Fruit fly (Drosophila melanogaster) whole organism, embryonic: ENCODE results near the gene Uck.

Experiments
- CG11723 ChIP-seq: fragments of 200-800 bp; sonication (Bioruptor generic); optimal IDR thresholded peaks from 2 replicates; lab custom pipeline; 2017; ENCODE audit warnings: missing biosample characterization, mild to moderate bottlenecking, missing genetic modification characterization
- CG12071 ChIP-seq: fragments of 200-800 bp; sonication (Bioruptor generic); optimal IDR thresholded peaks from 3 replicates; lab custom pipeline; 2018; ENCODE audit warnings: missing biosample characterization, mild to moderate bottlenecking, missing genetic modification characterization
- CG14014 ChIP-seq: fragments of 200-800 bp; sonication (Bioruptor generic); IDR thresholded peaks from 2 replicates; pipeline ENCODE4 v1.3.6; 2022; ENCODE audit warnings: missing biosample characterization, missing genetic modification characterization
- CG15269 ChIP-seq: fragments of 200-800 bp; sonication (Bioruptor generic); optimal IDR thresholded peaks from 2 replicates; lab custom pipeline; 2018; ENCODE audit warnings: missing biosample characterization, mild to moderate bottlenecking, missing genetic modification characterization, moderate library complexity
- CG17612 ChIP-seq: fragments of 200-800 bp; sonication (Bioruptor generic); IDR thresholded peaks from 2 replicates; pipeline ENCODE4 v1.3.6; 2022; ENCODE audit warnings: missing biosample characterization, missing genetic modification characterization
- CG18599 ChIP-seq: fragments of 200-800 bp; sonication (Bioruptor generic); optimal IDR thresholded peaks from 3 replicates; lab custom pipeline; 2017; ENCODE audit warnings: missing biosample characterization, missing genetic modification characterization, mild to moderate bottlenecking, moderate library complexity, missing genetic modification reagents
- CG34376 ChIP-seq: fragments of 200-800 bp; sonication (Bioruptor generic); optimal IDR thresholded peaks from 2 replicates; lab custom pipeline; 2018; ENCODE audit warnings: missing biosample characterization, mild to moderate bottlenecking, missing genetic modification characterization
- CG34422 ChIP-seq: fragments of 200-800 bp; sonication (Bioruptor generic); IDR thresholded peaks from 3 replicates; pipeline ENCODE4 v1.3.6; 2022; ENCODE audit warnings: missing biosample characterization, missing genetic modification characterization
- CG3726 ChIP-seq: fragments of 200-800 bp; sonication (Bioruptor generic); IDR thresholded peaks from 3 replicates; pipeline ENCODE4, ENCODE4 v1.3.6; 2022; ENCODE audit warnings: missing biosample characterization, missing genetic modification characterization
- CG6689 ChIP-seq: fragments of 200-800 bp; sonication (Bioruptor generic); IDR thresholded peaks from 2 replicates; pipeline ENCODE4 v1.3.6; 2022; ENCODE audit warnings: missing biosample characterization, missing genetic modification characterization
- CG8765 ChIP-seq: fragments of 200-800 bp; sonication (Bioruptor generic); IDR thresholded peaks from 2 replicates; pipeline ENCODE4 v1.3.6; 2022; ENCODE audit warnings: missing biosample characterization, missing genetic modification characterization
- CG9727 ChIP-seq: fragments of 200-800 bp; sonication (Bioruptor generic); optimal IDR thresholded peaks from 3 replicates; lab custom pipeline; 2017; ENCODE audit warnings: missing biosample characterization, mild to moderate bottlenecking, missing genetic modification characterization
- Dbx ChIP-seq: fragments of 200-800 bp; sonication (Bioruptor generic); IDR thresholded peaks from 3 replicates; pipeline ENCODE4 v1.3.6; 2022; ENCODE audit warnings: missing biosample characterization, missing genetic modification characterization
- Dll ChIP-seq: fragments of 200-800 bp; sonication (Bioruptor generic); IDR thresholded peaks from 4 replicates; pipeline ENCODE4 v1.3.6; 2022; ENCODE audit warnings: missing biosample characterization, missing genetic modification characterization; ENCODE audit not compliant: partially characterized antibody
- E2f2 ChIP-seq: fragments of 200-800 bp; sonication (Bioruptor generic); IDR thresholded peaks from 2 replicates; pipeline ENCODE4 v1.3.6; 2022; ENCODE audit warnings: missing biosample characterization, missing genetic modification characterization
- Eip74EF ChIP-seq, 2 experiments: fragments of 200-800 bp in 1 of 2; fragments of >200 bp in 1 of 2; sonication (Bioruptor generic) in 1 of 2; optimal IDR thresholded peaks; 2 replicates each; lab custom pipeline; 2017 to 2019; ENCODE audit warnings: missing biosample characterization in 2 of 2, missing genetic modification characterization in 2 of 2, mild to moderate bottlenecking in 1 of 2, moderate library complexity in 1 of 2
- Kr ChIP-seq: fragments of 200-800 bp; sonication (Bioruptor generic); optimal IDR thresholded peaks from 2 replicates; lab custom pipeline; 2017; ENCODE audit warnings: missing biosample characterization, mild to moderate bottlenecking, missing genetic modification characterization
- Mad ChIP-seq: fragments of 200-800 bp; sonication (Bioruptor generic); optimal IDR thresholded peaks from 2 replicates; lab custom pipeline; 2016; ENCODE audit warnings: missing biosample characterization, missing genetic modification characterization
- Max ChIP-seq: fragments of 200-800 bp; sonication (Bioruptor generic); optimal IDR thresholded peaks from 2 replicates; lab custom pipeline; 2016; ENCODE audit warnings: missing biosample characterization, mild to moderate bottlenecking, missing genetic modification characterization
- Meics ChIP-seq: fragments of 200-800 bp; sonication (Bioruptor generic); optimal IDR thresholded peaks from 2 replicates; lab custom pipeline; 2017; ENCODE audit warnings: missing biosample characterization, mild to moderate bottlenecking, missing genetic modification characterization
- Nf-YB ChIP-seq: fragments of 200-800 bp; sonication (Bioruptor generic); optimal IDR thresholded peaks from 3 replicates; lab custom pipeline; 2019; ENCODE audit warnings: missing biosample characterization, mild to moderate bottlenecking, missing genetic modification characterization, moderate library complexity
- Nf-YC ChIP-seq: fragments of 200-800 bp; optimal IDR thresholded peaks from 3 replicates; lab custom pipeline; 2019; ENCODE audit warnings: missing biosample characterization, mild to moderate bottlenecking, missing genetic modification characterization, moderate library complexity
- Spps ChIP-seq: fragments of 200-800 bp; sonication (Bioruptor generic); optimal IDR thresholded peaks from 2 replicates; lab custom pipeline; 2018; ENCODE audit warnings: missing biosample characterization, mild to moderate bottlenecking, missing genetic modification characterization
- Trl ChIP-seq, 3 experiments: fragments of >200 bp in 2 of 3; fragments of 200-800 bp in 1 of 3; sonication (Bioruptor generic) in 1 of 3; optimal IDR thresholded peaks; 2 replicates in 1 of 3; 3 replicates in 2 of 3; lab custom pipeline; 2016 to 2017; ENCODE audit warnings: missing biosample characterization in 1 of 3, missing genetic modification characterization in 1 of 3
- Xbp1 ChIP-seq: fragments of 200-800 bp; sonication (Bioruptor generic); optimal IDR thresholded peaks from 3 replicates; lab custom pipeline; 2016; ENCODE audit warnings: missing biosample characterization, mild to moderate bottlenecking, missing genetic modification characterization
- ac ChIP-seq: fragments of 200-800 bp; sonication (Bioruptor generic); optimal IDR thresholded peaks from 3 replicates; lab custom pipeline; 2017; ENCODE audit warnings: missing biosample characterization, mild to moderate bottlenecking, missing genetic modification characterization
- az2 ChIP-seq: fragments of 200-800 bp; sonication (Bioruptor generic); optimal IDR thresholded peaks from 3 replicates; lab custom pipeline; 2016; ENCODE audit warnings: missing biosample characterization, missing genetic modification characterization
- bsh ChIP-seq, 2 experiments: fragments of 200-800 bp; sonication (Bioruptor generic); optimal IDR thresholded peaks; 2 replicates each; lab custom pipeline; 2017 to 2018; ENCODE audit warnings: mild to moderate bottlenecking in 2 of 2, missing biosample characterization in 2 of 2, missing genetic modification characterization in 2 of 2, moderate library complexity in 1 of 2
- caup ChIP-seq: fragments of 200-800 bp; sonication (Bioruptor generic); optimal IDR thresholded peaks from 3 replicates; lab custom pipeline; 2017; ENCODE audit warnings: missing biosample characterization, mild to moderate bottlenecking, missing genetic modification characterization, moderate library complexity; ENCODE audit not compliant: severe bottlenecking
- crp ChIP-seq, 2 experiments: fragments of 200-800 bp; sonication (Bioruptor generic); optimal IDR thresholded peaks; 2 replicates in 1 of 2; 3 replicates in 1 of 2; lab custom pipeline; 2017; ENCODE audit warnings: missing biosample characterization in 2 of 2, missing genetic modification characterization in 2 of 2, mild to moderate bottlenecking in 1 of 2, moderate library complexity in 1 of 2
- dm ChIP-seq: fragments of 200-800 bp; sonication (Bioruptor generic); optimal IDR thresholded peaks from 3 replicates; lab custom pipeline; 2016; ENCODE audit warnings: missing biosample characterization, missing genetic modification characterization
- ewg ChIP-seq: fragments of 200-800 bp; sonication (Bioruptor generic); optimal IDR thresholded peaks from 3 replicates; lab custom pipeline; 2017; ENCODE audit warnings: mild to moderate bottlenecking, missing biosample characterization, missing genetic modification reagents, missing genetic modification characterization
- fd96Cb ChIP-seq: fragments of 200-800 bp; sonication (Bioruptor generic); optimal IDR thresholded peaks from 2 replicates; lab custom pipeline; 2018; ENCODE audit warnings: missing biosample characterization, mild to moderate bottlenecking, missing genetic modification characterization, moderate library complexity
- ftz-f1 ChIP-seq: fragments of 200-800 bp; sonication (Bioruptor generic); optimal IDR thresholded peaks from 2 replicates; lab custom pipeline; 2016; ENCODE audit warnings: missing biosample characterization, missing genetic modification characterization
- gro ChIP-seq: fragments of 200-800 bp; sonication (Bioruptor generic); optimal IDR thresholded peaks from 2 replicates; lab custom pipeline; 2016; ENCODE audit warnings: missing biosample characterization, missing genetic modification characterization
- kni ChIP-seq: fragments of 200-800 bp; sonication (Bioruptor generic); optimal IDR thresholded peaks from 3 replicates; lab custom pipeline; 2017; ENCODE audit warnings: mild to moderate bottlenecking, missing biosample characterization, missing genetic modification reagents, missing genetic modification characterization
- lab ChIP-seq: fragments of 200-800 bp; sonication (Bioruptor generic); optimal IDR thresholded peaks from 3 replicates; lab custom pipeline; 2017; ENCODE audit warnings: missing biosample characterization, missing genetic modification characterization, mild to moderate bottlenecking, moderate library complexity, missing genetic modification reagents
- nom ChIP-seq: fragments of 200-800 bp; sonication (Bioruptor generic); optimal IDR thresholded peaks from 2 replicates; lab custom pipeline; 2017; ENCODE audit warnings: missing biosample characterization, missing genetic modification characterization, mild to moderate bottlenecking, moderate library complexity, missing genetic modification reagents
- onecut ChIP-seq: fragments of 200-800 bp; sonication (Bioruptor generic); IDR thresholded peaks from 2 replicates; pipeline ENCODE4 v1.3.6; 2022; ENCODE audit warnings: missing biosample characterization, missing genetic modification characterization
- pan ChIP-seq, 4 experiments: fragments of >200 bp in 3 of 4; fragments of 200-800 bp in 1 of 4; sonication (Bioruptor generic) in 1 of 4; optimal IDR thresholded peaks in 3 of 4; IDR thresholded peaks in 1 of 4; 2 replicates each; pipeline versions ENCODE4 v1.3.6 to Lab custom; 2017 to 2022; ENCODE audit warnings: missing biosample characterization in 2 of 4, missing genetic modification characterization in 2 of 4, mixed read lengths in 1 of 4
- prd ChIP-seq, 3 experiments: fragments of >200 bp in 2 of 3; fragments of 200-800 bp in 1 of 3; sonication (Bioruptor generic) in 1 of 3; optimal IDR thresholded peaks in 2 of 3; IDR thresholded peaks in 1 of 3; 2 replicates in 2 of 3; 3 replicates in 1 of 3; pipeline versions ENCODE4 v1.3.6 to Lab custom; 2017 to 2022; ENCODE audit warnings: missing biosample characterization in 1 of 3, missing genetic modification characterization in 1 of 3
- shn ChIP-seq: fragments of 200-800 bp; sonication (Bioruptor generic); optimal IDR thresholded peaks from 3 replicates; lab custom pipeline; 2016; ENCODE audit warnings: missing biosample characterization, missing genetic modification characterization
- stc ChIP-seq: fragments of 200-800 bp; sonication (Bioruptor generic); IDR thresholded peaks from 2 replicates; pipeline ENCODE4 v1.3.6; 2022; ENCODE audit warnings: missing biosample characterization, missing genetic modification characterization
- tup ChIP-seq: fragments of 200-800 bp; sonication (Bioruptor generic); optimal IDR thresholded peaks from 2 replicates; lab custom pipeline; 2016; ENCODE audit warnings: missing biosample characterization, mild to moderate bottlenecking, missing genetic modification characterization, moderate library complexity
- twi ChIP-seq: fragments of 200-800 bp; optimal IDR thresholded peaks from 2 replicates; lab custom pipeline; 2019; ENCODE audit warnings: missing biosample characterization, mild to moderate bottlenecking, missing genetic modification characterization, moderate library complexity
- unpg ChIP-seq: fragments of 200-800 bp; sonication (Bioruptor generic); optimal IDR thresholded peaks from 3 replicates; lab custom pipeline; 2018; ENCODE audit warnings: missing biosample characterization, mild to moderate bottlenecking, missing genetic modification characterization, moderate library complexity
- z ChIP-seq: fragments of 200-800 bp; sonication (Bioruptor generic); IDR thresholded peaks from 3 replicates; pipeline ENCODE4 v1.3.6; 2022; ENCODE audit warnings: missing biosample characterization, missing genetic modification characterization

The Uck gene

dm6 chr3R:24272775-24273290 is 17.1 kb upstream of the Uck start, which contains the start of gene Orct2 (continued):
- TF ChIP-seq Eip74EF (GFP tag; optimal IDR thresholded peaks at IDR 0.05; lab: Kevin White, UChicago) (peak in 1 of 2 experiments; percentile 79), CG12071 (peak; percentile 17), Xbp1 (GFP tag; lab: Kevin White, UChicago) (peak; percentile 69), Dll (GFP tag; lab: Robert Waterston, UW) (peak; percentile 22; the same call in 2 of the 4 replicates), unpg (no peak), Trl (optimal IDR thresholded peaks at IDR 0.05; lab: Kevin White, UChicago) (peak; percentile 41 to 75), Trl (GFP tag; optimal IDR thresholded peaks at IDR 0.05; lab: Kevin White, UChicago) (peak; percentile 20), gro (GFP tag; lab: Kevin White, UChicago) (peak; percentile 49), Max (peak; percentile 56), z (GFP tag; lab: Robert Waterston, UW) (0 out of 3 replicates have a peak, but pooled peaks have one; percentile 5), Nf-YB (peak; percentile 6), twi (peak; percentile 62), bsh (GFP tag; optimal IDR thresholded peaks at IDR 0.05; lab: Kevin White, UChicago) (peak in 1 of 2 experiments; percentile 9), ac (GFP tag; lab: Kevin White, UChicago) (no peak), CG3726 (GFP tag; lab: Robert Waterston, UW) (no peak), Dbx (GFP tag; lab: Robert Waterston, UW) (peak; percentile 27; the same call in 1 of the 3 replicates), CG18599 (GFP tag; lab: Kevin White, UChicago) (peak; percentile 66), E2f2 (GFP tag; lab: Robert Waterston, UW) (peak; percentile 11; the same call in 1 of the 2 replicates), Mad (GFP tag; lab: Kevin White, UChicago) (no peak), CG34422 (peak; percentile 77; the same call in 1 of the 3 replicates), CG17612 (GFP tag; lab: Robert Waterston, UW) (no peak), nom (GFP tag; lab: Kevin White, UChicago) (peak; percentile 74), shn (GFP tag; lab: Kevin White, UChicago) (peak; percentile 2), Spps (tag; lab: Kevin White, UChicago) (no peak), crp (GFP tag; optimal IDR thresholded peaks at IDR 0.05; lab: Kevin White, UChicago) (no peak), caup (GFP tag; lab: Kevin White, UChicago) (peak; percentile 39), lab (GFP tag; lab: Kevin White, UChicago) (peak; percentile 68), CG8765 (GFP tag; lab: Robert Waterston, UW) (no peak), ewg (peak; percentile 84), prd (optimal IDR thresholded peaks at IDR 0.05; lab: Kevin White, UChicago) (no peak), prd (GFP tag; IDR thresholded peaks at IDR 0.05; lab: Robert Waterston, UW) (peak; percentile 14; the same call in 1 of the 3 replicates), Kr (peak; percentile 23), CG14014 (GFP tag; lab: Robert Waterston, UW) (no peak), CG15269 (tag; lab: Kevin White, UChicago) (peak; percentile 15), CG34376 (GFP tag; lab: Kevin White, UChicago) (peak; percentile 66), ftz-f1 (GFP tag; lab: Kevin White, UChicago) (peak; percentile 53), dm (peak; percentile 41), CG11723 (GFP tag; lab: Kevin White, UChicago) (no peak), CG6689 (GFP tag; lab: Robert Waterston, UW) (no peak), CG9727 (GFP tag; lab: Kevin White, UChicago) (peak; percentile 15), fd96Cb (tag; lab: Kevin White, UChicago) (no peak), kni (GFP tag; lab: Kevin White, UChicago) (peak; percentile 80), pan (optimal IDR thresholded peaks at IDR 0.05; lab: Kevin White, UChicago) (no peak), pan (GFP tag; optimal IDR thresholded peaks at IDR 0.05 in 1 of 2, IDR thresholded peaks at IDR 0.05 in 1 of 2) (no peak), az2 (no peak), tup (GFP tag; lab: Kevin White, UChicago) (no peak), Meics (peak; percentile 17), Nf-YC (tag; lab: Kevin White, UChicago) (peak; percentile 60), onecut (GFP tag; lab: Robert Waterston, UW) (peak; percentile 77), stc (GFP tag; lab: Robert Waterston, UW) (0 out of 2 replicates have a peak, but pooled peaks have one; percentile 34)
